Fruit fly (Drosophila melanogaster): ENCODE data around the gene CG2975.

Gene CG2975

DNA sequence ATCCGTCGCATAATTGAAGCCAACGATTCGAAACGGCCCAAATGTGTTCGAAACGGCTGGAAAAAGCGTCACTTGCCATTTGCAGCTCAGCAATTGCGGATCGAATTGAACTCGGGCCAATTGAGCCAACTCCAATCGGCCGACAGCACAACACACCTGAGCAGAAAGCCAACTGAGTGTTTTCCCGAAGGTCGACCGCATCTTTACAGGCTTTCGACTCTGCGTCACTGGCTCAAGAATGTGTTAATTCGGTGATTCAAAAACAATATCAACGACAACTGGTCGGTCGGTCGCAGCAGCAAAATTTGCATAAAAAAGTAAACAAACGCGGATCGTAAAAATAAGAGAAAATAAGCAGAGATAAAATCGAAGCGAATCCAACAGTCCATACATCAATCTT lies 387 bp downstream of the CG2975 start:
- no peak for TF ChIP-seq CG2120 (GFP tag; optimal IDR thresholded peaks at IDR 0.05)
- no peak for TF ChIP-seq CG10321 (GFP tag; IDR thresholded peaks at IDR 0.05)
- no peak for TF ChIP-seq D19A (tag; optimal IDR thresholded peaks at IDR 0.05)
- no peak for TF ChIP-seq sim (GFP tag; IDR thresholded peaks at IDR 0.05)
- TF ChIP-seq z (GFP tag; IDR thresholded peaks at IDR 0.05), result peak; percentile 87
- TF ChIP-seq sens (GFP tag), result no peak
- TF ChIP-seq CG34422 (GFP tag; IDR thresholded peaks at IDR 0.05), result no peak
- no peak for TF ChIP-seq zfh2 (GFP tag; optimal IDR thresholded peaks at IDR 0.05)
- TF ChIP-seq bigmax (GFP tag; optimal IDR thresholded peaks at IDR 0.05), result no peak
- no peak for TF ChIP-seq CG31365 (tag; optimal IDR thresholded peaks at IDR 0.05)
- TF ChIP-seq vvl (GFP tag; IDR thresholded peaks at IDR 0.05), result peak; percentile 60
- TF ChIP-seq CG4730 (GFP tag; IDR thresholded peaks at IDR 0.05), result no peak
- TF ChIP-seq zen2 (GFP tag; IDR thresholded peaks at IDR 0.05; ENCODE audit: partially characterized antibody), result no peak
- TF ChIP-seq CG10654 (GFP tag; optimal IDR thresholded peaks at IDR 0.05), result no peak
- no peak for TF ChIP-seq ems (GFP tag; optimal IDR thresholded peaks at IDR 0.05)
- no peak for TF ChIP-seq tin (GFP tag; optimal IDR thresholded peaks at IDR 0.05)
- peak; percentile 93 for TF ChIP-seq sd (tag; optimal IDR thresholded peaks at IDR 0.05)
- no peak for TF ChIP-seq CG15011 (GFP tag; optimal IDR thresholded peaks at IDR 0.05)
- TF ChIP-seq eve (GFP tag; optimal IDR thresholded peaks at IDR 0.05), result no peak
- TF ChIP-seq unpg (GFP tag; optimal IDR thresholded peaks at IDR 0.05), result no peak
- TF ChIP-seq CG17328 (GFP tag; IDR thresholded peaks at IDR 0.05), result no peak
- TF ChIP-seq Med (GFP tag), result peak; percentile 28
- no peak for TF ChIP-seq Fer3 (tag; optimal IDR thresholded peaks at IDR 0.05)
- no peak for TF ChIP-seq Deaf1 (tag; optimal IDR thresholded peaks at IDR 0.05)
- TF ChIP-seq ken (GFP tag; IDR thresholded peaks at IDR 0.05), result no peak
- TF ChIP-seq CG12236 (GFP tag; optimal IDR thresholded peaks at IDR 0.05), result no peak
- TF ChIP-seq chinmo (GFP tag; IDR thresholded peaks at IDR 0.05; ENCODE audit: partially characterized antibody), result peak; percentile 81; the same call in 1 of the 4 replicates

DNA sequence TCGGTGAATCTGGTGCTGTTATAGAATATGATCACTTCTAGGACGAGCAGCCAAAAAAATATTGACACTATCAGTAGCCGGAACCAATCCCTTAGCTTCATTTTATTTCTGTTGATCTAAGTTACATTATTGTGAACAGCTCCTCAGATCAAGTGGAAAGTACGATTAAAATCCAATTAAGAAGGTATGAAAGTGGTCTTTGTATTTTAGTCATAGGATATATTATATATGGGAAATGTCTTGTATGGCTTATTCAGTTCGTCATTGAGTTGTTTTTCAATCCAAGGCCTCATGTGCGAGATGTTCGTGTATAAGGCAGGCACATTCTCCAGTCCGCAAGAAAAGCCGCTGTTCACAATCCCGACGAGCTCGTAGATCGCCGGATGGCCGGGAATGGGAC lies 4.5 kb downstream of the CG2975 start, which contains the start of gene CG18558:
Gene CG18558 (minus strand): TSS at position 101 of the 400 bp plus-strand sequence.
- TF ChIP-seq H15 (GFP tag; IDR thresholded peaks at IDR 0.05), result no peak
- no peak for TF ChIP-seq pb (GFP tag; optimal IDR thresholded peaks at IDR 0.05)
- TF ChIP-seq exex (tag; optimal IDR thresholded peaks at IDR 0.05), result no peak
- TF ChIP-seq CG10654 (GFP tag; optimal IDR thresholded peaks at IDR 0.05), result no peak
- TF ChIP-seq Tbp (GFP tag; optimal IDR thresholded peaks at IDR 0.05), result no peak

DNA sequence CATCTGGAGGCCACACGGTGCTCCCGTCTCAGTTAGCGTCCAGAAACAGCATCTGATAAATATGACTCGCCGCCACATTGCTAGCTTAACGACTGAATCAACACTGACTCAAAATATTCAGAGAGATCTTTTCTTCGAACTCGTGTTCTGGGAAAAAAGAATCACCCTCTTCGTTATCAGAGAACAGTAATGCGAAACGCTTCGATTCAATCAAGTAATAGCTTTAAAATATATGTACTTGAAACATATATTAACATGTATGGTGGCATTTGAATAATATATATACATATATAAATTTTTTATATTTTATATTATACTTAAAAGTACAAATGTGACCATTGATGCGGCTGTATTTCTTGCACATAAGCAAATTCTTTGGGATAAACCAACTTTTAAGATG lies 5.7 kb downstream of the CG2975 start, which contains the start of gene CG18557:
Gene CG18557 (minus strand): TSS at position 101 of the 400 bp plus-strand sequence.
- TF ChIP-seq zfh2 (GFP tag; optimal IDR thresholded peaks at IDR 0.05), result no peak
- TF ChIP-seq CG6175 (GFP tag; IDR thresholded peaks at IDR 0.05), result no peak
- TF ChIP-seq Tbp (GFP tag; optimal IDR thresholded peaks at IDR 0.05), result no peak
- no peak for TF ChIP-seq CG16863 (GFP tag; optimal IDR thresholded peaks at IDR 0.05)
- TF ChIP-seq CG7271 (tag; optimal IDR thresholded peaks at IDR 0.05), result no peak
- TF ChIP-seq CG6791 (GFP tag; IDR thresholded peaks at IDR 0.05; ENCODE audit: partially characterized antibody), result no peak
- TF ChIP-seq chn (GFP tag; optimal IDR thresholded peaks at IDR 0.05), result no peak
- TF ChIP-seq ranshi (GFP tag; IDR thresholded peaks at IDR 0.05), result no peak
- TF ChIP-seq gce (GFP tag; IDR thresholded peaks at IDR 0.05), result no peak
- TF ChIP-seq nerfin-1 (tag; optimal IDR thresholded peaks at IDR 0.05), result no peak
- TF ChIP-seq Atf3 (GFP tag; optimal IDR thresholded peaks at IDR 0.05), result no peak
- TF ChIP-seq lilli (GFP tag; optimal IDR thresholded peaks at IDR 0.05), result no peak
- TF ChIP-seq CG2120 (GFP tag; optimal IDR thresholded peaks at IDR 0.05), result no peak
- no peak for TF ChIP-seq CG6854 (GFP tag; optimal IDR thresholded peaks at IDR 0.05)

Data from whole organism, embryonic.